Worm (Caenorhabditis elegans) whole organism, L4/young adult: ENCODE results near the gene vhp-1.

Source experiments
- W03F9.2 ChIP-seq: fragments of 150-350 bp; optimal IDR thresholded peaks from 2 replicates; lab custom pipeline; 2014; ENCODE audit warnings: missing biosample characterization, missing genetic modification characterization
- dao-5 ChIP-seq: sonication (generic microtip); optimal IDR thresholded peaks from 2 replicates; lab custom pipeline; 2016; ENCODE audit warnings: missing genotype, missing genetic modification characterization, moderate library complexity, missing compliant biosample characterization
- him-1 ChIP-seq: sonication (generic microtip); optimal IDR thresholded peaks from 2 replicates; lab custom pipeline; 2016; ENCODE audit warnings: missing genotype, missing genetic modification reagents, missing genetic modification characterization, missing compliant biosample characterization

DNA sequence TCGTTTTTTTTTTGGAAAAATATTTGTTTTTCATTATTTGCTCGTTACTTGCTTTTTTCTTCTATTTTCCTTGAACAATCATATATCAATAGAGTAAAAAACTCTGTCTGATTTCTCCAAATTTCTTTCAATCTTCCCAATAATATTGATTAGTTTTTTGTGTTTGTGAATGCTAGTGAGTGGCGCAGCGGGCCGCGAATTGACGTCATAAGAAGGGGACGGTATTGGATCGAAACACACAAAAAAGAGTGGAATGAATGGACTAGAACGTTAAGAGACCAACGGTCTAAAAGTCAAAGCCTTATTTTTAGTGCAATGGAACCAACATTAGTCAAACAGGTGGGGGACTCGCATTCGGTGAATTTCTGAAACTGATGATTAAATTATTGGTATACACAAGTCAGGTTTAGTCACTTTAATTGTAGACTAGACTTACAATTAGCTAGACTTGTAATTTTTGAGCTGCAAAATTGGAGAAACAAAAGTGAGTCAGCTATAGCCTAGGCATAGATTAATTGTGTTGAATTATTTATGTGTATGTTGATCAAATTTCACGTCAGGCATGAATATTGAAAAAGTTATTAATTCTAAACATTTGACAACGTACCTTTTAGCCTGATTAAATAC is 8.7 kb downstream of the vhp-1 start:
- TF ChIP-seq W03F9.2 (no peak), him-1 (tag; lab: Kevin White, UChicago) (no peak), dao-5 (tag; lab: Kevin White, UChicago) (no peak)
